Worm (Caenorhabditis elegans) whole organism, young adult: Measurements from ENCODE around the gene oac-24.

Source experiments
- C17E4.6 ChIP-seq: fragments of 200-800 bp; sonication (Bioruptor generic); IDR thresholded peaks from 2 replicates; pipeline ENCODE4 v1.3.6; 2022; ENCODE audit warnings: missing genetic modification reagents, missing genetic modification characterization, missing compliant biosample characterization
- madf-8 ChIP-seq: fragments of 200-800 bp; sonication (Bioruptor generic); conservative IDR thresholded peaks from 2 replicates; pipeline ENCODE4 v1.3.6; 2022; ENCODE audit warnings: missing genetic modification reagents, missing genetic modification characterization, missing compliant biosample characterization
- ztf-26 ChIP-seq: sonication (generic microtip); optimal IDR thresholded peaks from 2 replicates; lab custom pipeline; 2017; ENCODE audit warnings: missing genetic modification characterization, missing compliant biosample characterization

DNA sequence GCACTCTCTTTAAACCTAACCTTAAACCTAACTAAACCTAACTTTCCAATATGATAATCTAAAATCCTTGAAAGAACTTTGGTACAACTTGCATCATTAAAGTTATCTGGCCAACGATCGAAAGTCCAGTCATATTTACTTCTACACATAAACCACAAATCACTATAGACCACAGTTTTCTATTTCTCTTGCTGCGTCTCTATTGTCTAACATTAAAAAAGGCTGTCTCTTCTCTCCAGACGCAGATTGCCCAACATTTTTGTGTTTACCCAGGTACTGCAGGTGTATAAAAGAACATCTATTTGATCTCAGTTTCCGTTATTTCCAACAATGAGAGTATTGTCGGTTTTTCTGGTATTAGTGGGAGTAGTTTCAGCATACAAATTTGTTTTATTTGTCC lies 31.6 kb downstream of the oac-24 start, which contains the start of gene ugt-61:
- TF ChIP-seq madf-8 (GFP tag; lab: Robert Waterston, UW): no peak
- no peak for TF ChIP-seq C17E4.6 (GFP tag; lab: Robert Waterston, UW)
- no peak for TF ChIP-seq ztf-26 (tag; lab: Kevin White, UChicago)
